Fruit fly (Drosophila melanogaster): ENCODE measurements around the gene CG31211.

The CG31211 gene

DNA sequence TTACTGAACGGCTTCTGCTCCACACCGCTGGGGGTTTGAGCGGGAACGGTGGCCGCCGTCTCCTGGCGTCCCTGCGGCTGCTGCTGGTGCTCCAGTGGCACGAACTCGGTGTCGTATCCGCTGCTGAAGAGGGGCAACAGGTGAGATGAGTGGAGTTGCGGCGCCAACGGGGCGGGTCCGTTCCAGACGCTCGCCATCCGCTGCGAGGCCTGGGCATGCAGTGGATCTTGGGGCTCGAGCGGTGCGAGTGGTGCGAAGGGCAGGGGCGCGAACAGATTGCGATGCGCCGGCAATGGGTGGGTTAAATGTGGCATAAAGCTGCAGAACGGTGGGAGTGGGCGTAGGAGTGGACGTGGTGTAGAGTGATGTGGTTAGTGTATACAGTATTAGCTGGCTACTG, 39.7 kb downstream of the CG31211 start:
- TF ChIP-seq noc (tag; optimal IDR thresholded peaks at IDR 0.05): no peak

- TF ChIP-seq noc (tag; optimal IDR thresholded peaks at IDR 0.05): no peak
These were observed 40.5 kb downstream of the CG31211 start for dm6 chr3R:11989996-11990395.

dm6 chr3R:11991538-11992164, 42.2 kb downstream of the CG31211 start:
- no peak for TF ChIP-seq noc (tag; optimal IDR thresholded peaks at IDR 0.05)

- no peak for TF ChIP-seq noc (tag; optimal IDR thresholded peaks at IDR 0.05)
These were observed 43.6 kb downstream of the CG31211 start, which contains the start of gene mfas for dm6 chr3R:11992934-11993670. Gene mfas (minus strand): TSS chr3R:11993315.

dm6 chr3R:11998130-11998529, 48.6 kb downstream of the CG31211 start:
- TF ChIP-seq noc (tag; optimal IDR thresholded peaks at IDR 0.05): no peak

- TF ChIP-seq noc (tag; optimal IDR thresholded peaks at IDR 0.05): no peak
These were observed 49.6 kb downstream of the CG31211 start, which contains the start of gene Ect3 for dm6 chr3R:11999074-11999473. Gene Ect3 (plus strand): TSS chr3R:11999278.
